Worm (Caenorhabditis elegans): ENCODE measurements around the gene Y116A8A.6.

The Y116A8A.6 gene

DNA sequence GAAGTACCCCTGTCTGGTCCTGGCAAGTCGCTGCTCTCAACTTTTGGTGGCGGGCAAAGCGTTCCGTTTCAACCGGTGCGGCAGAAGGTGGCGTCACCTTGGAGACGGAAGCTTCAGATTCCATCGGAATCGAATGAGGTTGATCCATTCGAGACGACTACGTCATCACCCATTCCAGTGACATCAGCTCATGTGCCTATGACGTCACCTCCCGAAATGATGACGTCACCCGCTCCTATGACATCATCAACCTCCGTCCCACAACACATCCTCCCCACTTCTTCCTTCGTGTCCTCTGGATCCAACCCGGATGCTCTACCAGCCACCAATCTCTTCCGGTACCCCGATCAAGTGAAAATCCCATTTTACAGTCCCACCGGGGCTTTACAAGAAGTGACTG is 51.7 kb downstream of the Y116A8A.6 start:
- no peak for TF ChIP-seq fkh-2 (tag; optimal IDR thresholded peaks at IDR 0.05)
- no peak for TF ChIP-seq egl-27 (tag; optimal IDR thresholded peaks at IDR 0.05)
- TF ChIP-seq nhr-11 (tag; optimal IDR thresholded peaks at IDR 0.05): no peak
- no peak for TF ChIP-seq mml-1 (tag; optimal IDR thresholded peaks at IDR 0.05)
- no peak for TF ChIP-seq ceh-16 (tag; optimal IDR thresholded peaks at IDR 0.05)
- TF ChIP-seq nhr-77 (tag; optimal IDR thresholded peaks at IDR 0.05): no peak
- no peak for TF ChIP-seq jun-1 (tag; optimal IDR thresholded peaks at IDR 0.05)
- no peak for TF ChIP-seq lin-15B (tag; optimal IDR thresholded peaks at IDR 0.05)
- TF ChIP-seq ceh-9 (tag; optimal IDR thresholded peaks at IDR 0.05): no peak
- no peak for TF ChIP-seq nhr-12 (tag; optimal IDR thresholded peaks at IDR 0.05)
- TF ChIP-seq ceh-28 (tag; optimal IDR thresholded peaks at IDR 0.05): no peak
- no peak for TF ChIP-seq fkh-10 (GFP tag; optimal IDR thresholded peaks at IDR 0.05)
- TF ChIP-seq hmg-11 (tag; optimal IDR thresholded peaks at IDR 0.05): no peak
- TF ChIP-seq snpc-4 (tag; optimal IDR thresholded peaks at IDR 0.05): no peak
- TF ChIP-seq unc-39 (tag; optimal IDR thresholded peaks at IDR 0.05): no peak
- TF ChIP-seq nhr-43 (tag; optimal IDR thresholded peaks at IDR 0.05; ENCODE audit: poor library complexity, severe bottlenecking): no peak
- TF ChIP-seq elt-2 (tag; optimal IDR thresholded peaks at IDR 0.05): no peak
- TF ChIP-seq nhr-67 (tag; optimal IDR thresholded peaks at IDR 0.05): no peak
- TF ChIP-seq mdl-1 (tag; optimal IDR thresholded peaks at IDR 0.05): no peak
